Worm (Caenorhabditis elegans) whole organism, L2 larva: ENCODE results near the gene twk-5.
"Not testable (repeated sequence)": the region's sequence is repeated elsewhere in the genome, so short reads cannot be mapped to it uniquely, and the experiment has no call there.

Experiments used
- C34F6.9 ChIP-seq: fragments of 150-350 bp; optimal IDR thresholded peaks from 2 replicates; lab custom pipeline; 2014; ENCODE audit warnings: missing biosample characterization, missing genetic modification characterization
- F13H6.1 ChIP-seq: sonication (generic microtip); optimal IDR thresholded peaks from 2 replicates; lab custom pipeline; 2016; ENCODE audit warnings: missing genetic modification characterization, missing compliant biosample characterization
- Y55F3AM.14 ChIP-seq: fragments of 200-800 bp; sonication (Bioruptor generic); optimal IDR thresholded peaks from 2 replicates; lab custom pipeline; 2018; ENCODE audit warnings: mild to moderate bottlenecking, missing genetic modification characterization, missing compliant biosample characterization
- ZK546.5 ChIP-seq: sonication (generic microtip); optimal IDR thresholded peaks from 2 replicates; lab custom pipeline; 2017; ENCODE audit warnings: missing biosample characterization, missing genetic modification characterization
- alr-1 ChIP-seq: fragments of 150-350 bp; optimal IDR thresholded peaks from 2 replicates; lab custom pipeline; 2014; ENCODE audit warnings: missing biosample characterization, missing genetic modification characterization
- aly-2 ChIP-seq: fragments of 150-350 bp; optimal IDR thresholded peaks from 2 replicates; lab custom pipeline; 2014; ENCODE audit warnings: missing biosample characterization, missing genetic modification characterization
- ama-1 ChIP-seq: fragments of 150-350 bp; optimal IDR thresholded peaks from 2 replicates; lab custom pipeline; 2018; ENCODE audit warnings: inconsistent platforms
- blmp-1 ChIP-seq: sonication (generic microtip); optimal IDR thresholded peaks from 2 replicates; lab custom pipeline; 2017; ENCODE audit warnings: missing genetic modification characterization, mild to moderate bottlenecking, missing compliant biosample characterization, antibody characterized with exemption, moderate library complexity; ENCODE audit not compliant: insufficient read depth
- ceh-16 ChIP-seq: fragments of 150-350 bp; optimal IDR thresholded peaks from 2 replicates; lab custom pipeline; 2014; ENCODE audit warnings: missing biosample characterization, missing genetic modification characterization
- ceh-82 ChIP-seq: fragments of 150-350 bp; optimal IDR thresholded peaks from 2 replicates; lab custom pipeline; 2014; ENCODE audit warnings: missing biosample characterization, missing genetic modification characterization
- crh-2 ChIP-seq: sonication (generic microtip); optimal IDR thresholded peaks from 2 replicates; lab custom pipeline; 2017; ENCODE audit warnings: missing biosample characterization, missing genetic modification characterization
- dmd-4 ChIP-seq: sonication (generic microtip); optimal IDR thresholded peaks from 2 replicates; lab custom pipeline; 2017; ENCODE audit warnings: missing biosample characterization, missing genetic modification characterization
- egl-27 ChIP-seq: sonication (generic microtip); optimal IDR thresholded peaks from 3 replicates; lab custom pipeline; 2017; ENCODE audit warnings: missing biosample characterization, missing genetic modification reagents, missing genetic modification characterization
- elt-3 ChIP-seq: sonication (generic microtip); optimal IDR thresholded peaks from 2 replicates; lab custom pipeline; 2017; ENCODE audit warnings: missing biosample characterization, missing genetic modification characterization
- fos-1 ChIP-seq: fragments of 150-350 bp; optimal IDR thresholded peaks from 2 replicates; lab custom pipeline; 2014; ENCODE audit warnings: missing biosample characterization, missing genetic modification characterization
- gmeb-1 ChIP-seq: fragments of 150-350 bp; optimal IDR thresholded peaks from 2 replicates; lab custom pipeline; 2014; ENCODE audit warnings: missing biosample characterization, missing genetic modification characterization
- lin-11 ChIP-seq: fragments of 150-350 bp; sonication (generic microtip); optimal IDR thresholded peaks from 2 replicates; lab custom pipeline; 2014; ENCODE audit warnings: missing biosample characterization, missing genetic modification characterization, inconsistent platforms, mixed read lengths
- lin-13 ChIP-seq: fragments of 150-350 bp; optimal IDR thresholded peaks from 2 replicates; lab custom pipeline; 2014; ENCODE audit warnings: missing biosample characterization, missing genetic modification reagents, missing genetic modification characterization
- lsy-2 ChIP-seq, 2 experiments: fragments of 150-350 bp in 1 of 2; sonication (generic microtip) in 1 of 2; optimal IDR thresholded peaks; 2 replicates each; lab custom pipeline; 2014 to 2017; ENCODE audit warnings: missing biosample characterization in 2 of 2, missing genetic modification characterization in 2 of 2
- mab-5 ChIP-seq: fragments of 150-350 bp; optimal IDR thresholded peaks from 2 replicates; lab custom pipeline; 2014; ENCODE audit warnings: missing biosample characterization, missing genetic modification characterization
- mbf-1 ChIP-seq: sonication (generic microtip); optimal IDR thresholded peaks from 2 replicates; lab custom pipeline; 2017; ENCODE audit warnings: missing biosample characterization, missing genetic modification characterization
- mdl-1 ChIP-seq, 2 experiments: fragments of 150-350 bp in 1 of 2; sonication (generic microtip) in 1 of 2; optimal IDR thresholded peaks; 2 replicates each; lab custom pipeline; 2017; ENCODE audit warnings: missing biosample characterization in 2 of 2, missing genetic modification characterization in 2 of 2
- nhr-10 ChIP-seq: sonication (generic microtip); optimal IDR thresholded peaks from 2 replicates; lab custom pipeline; 2017; ENCODE audit warnings: missing biosample characterization, missing genetic modification characterization
- nhr-129 ChIP-seq: fragments of 150-350 bp; optimal IDR thresholded peaks from 2 replicates; lab custom pipeline; 2014; ENCODE audit warnings: missing biosample characterization, missing genetic modification characterization
- nhr-21 ChIP-seq: fragments of 150-350 bp; optimal IDR thresholded peaks from 2 replicates; lab custom pipeline; 2014; ENCODE audit warnings: missing biosample characterization, missing genetic modification characterization
- nhr-25 ChIP-seq: fragments of 150-350 bp; sonication (generic microtip); optimal IDR thresholded peaks from 3 replicates; lab custom pipeline; 2014; ENCODE audit warnings: missing biosample characterization, missing genetic modification characterization
- nhr-6 ChIP-seq: fragments of 150-350 bp; optimal IDR thresholded peaks from 2 replicates; lab custom pipeline; 2014; ENCODE audit warnings: missing biosample characterization, missing genetic modification characterization
- nhr-77 ChIP-seq: fragments of 150-350 bp; optimal IDR thresholded peaks from 2 replicates; lab custom pipeline; 2014; ENCODE audit warnings: missing biosample characterization, missing genetic modification characterization
- peb-1 ChIP-seq: fragments of 150-350 bp; optimal IDR thresholded peaks from 2 replicates; lab custom pipeline; 2014; ENCODE audit warnings: missing biosample characterization, missing genetic modification characterization
- sem-4 ChIP-seq: fragments of 150-350 bp; optimal IDR thresholded peaks from 2 replicates; lab custom pipeline; 2014; ENCODE audit warnings: missing biosample characterization, missing genetic modification reagents, missing genetic modification characterization
- sma-3 ChIP-seq: sonication (generic microtip); optimal IDR thresholded peaks from 2 replicates; lab custom pipeline; 2016; ENCODE audit warnings: missing genetic modification reagents, missing genetic modification characterization, missing compliant biosample characterization
- sma-9 ChIP-seq, 2 experiments: fragments of 150-350 bp in 1 of 2; sonication (generic microtip) in 1 of 2; optimal IDR thresholded peaks; 2 replicates each; lab custom pipeline; 2014 to 2016; ENCODE audit warnings: missing genetic modification characterization in 2 of 2, mild to moderate bottlenecking in 1 of 2, missing biosample characterization in 1 of 2, missing compliant biosample characterization in 1 of 2, missing genetic modification reagents in 1 of 2, moderate library complexity in 1 of 2
- snpc-4 ChIP-seq: fragments of 150-350 bp; optimal IDR thresholded peaks from 2 replicates; lab custom pipeline; 2014; ENCODE audit warnings: missing biosample characterization, missing genetic modification characterization
- unc-55 ChIP-seq: fragments of 150-350 bp; sonication (generic microtip); optimal IDR thresholded peaks from 3 replicates; lab custom pipeline; 2014; ENCODE audit warnings: missing biosample characterization, missing genetic modification reagents, missing genetic modification characterization
- unc-62 ChIP-seq: fragments of 150-350 bp; optimal IDR thresholded peaks from 2 replicates; lab custom pipeline; 2014; ENCODE audit warnings: missing biosample characterization, missing genetic modification reagents, missing genetic modification characterization
- zag-1 ChIP-seq: fragments of 150-350 bp; optimal IDR thresholded peaks from 2 replicates; lab custom pipeline; 2014; ENCODE audit warnings: missing biosample characterization, missing genetic modification characterization
- ztf-1 ChIP-seq: fragments of 200-800 bp; sonication (Bioruptor generic); conservative IDR thresholded peaks from 2 replicates; pipeline ENCODE4 v1.3.6; 2022; ENCODE audit warnings: missing genetic modification characterization, missing compliant biosample characterization
- ztf-11 ChIP-seq: sonication (generic microtip); optimal IDR thresholded peaks from 2 replicates; lab custom pipeline; 2017; ENCODE audit warnings: missing biosample characterization, missing genetic modification characterization
- ztf-4 ChIP-seq: fragments of 150-350 bp; optimal IDR thresholded peaks from 2 replicates; lab custom pipeline; 2014; ENCODE audit warnings: missing biosample characterization, missing genetic modification characterization

twk-5 gene

DNA sequence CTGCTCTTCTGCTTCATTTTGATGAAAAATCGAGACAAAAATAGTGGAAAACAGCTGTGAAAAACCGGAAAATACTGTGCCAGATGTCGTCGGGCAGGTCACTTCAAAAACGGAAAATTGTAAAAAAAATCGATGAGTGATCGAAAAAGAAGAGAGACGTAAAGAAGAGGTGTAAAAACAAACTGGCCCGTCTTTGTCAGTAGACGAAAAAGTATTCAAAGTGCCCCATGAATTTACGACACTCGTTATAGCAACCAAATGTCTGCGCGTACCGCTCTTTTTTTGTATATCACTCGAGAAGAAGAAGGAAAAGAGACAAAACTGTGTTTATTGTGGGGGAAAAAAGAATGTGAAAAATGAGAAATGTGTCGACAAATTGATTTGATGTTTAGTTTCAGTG, at the start of gene twk-5:
twk-5 (minus strand) TSS at position 101 of the 400 bp plus-strand sequence.
- TF ChIP-seq ztf-1: no peak
- TF ChIP-seq nhr-77 (tag; lab: Kevin White, UChicago): no peak
- no peak for TF ChIP-seq ama-1 (lab: Kevin White, UChicago)
- no peak for TF ChIP-seq aly-2 (tag; lab: Kevin White, UChicago)
- TF ChIP-seq ceh-16 (tag; lab: Kevin White, UChicago): no peak
- TF ChIP-seq blmp-1 (tag; lab: Kevin White, UChicago): peak; percentile 8

DNA sequence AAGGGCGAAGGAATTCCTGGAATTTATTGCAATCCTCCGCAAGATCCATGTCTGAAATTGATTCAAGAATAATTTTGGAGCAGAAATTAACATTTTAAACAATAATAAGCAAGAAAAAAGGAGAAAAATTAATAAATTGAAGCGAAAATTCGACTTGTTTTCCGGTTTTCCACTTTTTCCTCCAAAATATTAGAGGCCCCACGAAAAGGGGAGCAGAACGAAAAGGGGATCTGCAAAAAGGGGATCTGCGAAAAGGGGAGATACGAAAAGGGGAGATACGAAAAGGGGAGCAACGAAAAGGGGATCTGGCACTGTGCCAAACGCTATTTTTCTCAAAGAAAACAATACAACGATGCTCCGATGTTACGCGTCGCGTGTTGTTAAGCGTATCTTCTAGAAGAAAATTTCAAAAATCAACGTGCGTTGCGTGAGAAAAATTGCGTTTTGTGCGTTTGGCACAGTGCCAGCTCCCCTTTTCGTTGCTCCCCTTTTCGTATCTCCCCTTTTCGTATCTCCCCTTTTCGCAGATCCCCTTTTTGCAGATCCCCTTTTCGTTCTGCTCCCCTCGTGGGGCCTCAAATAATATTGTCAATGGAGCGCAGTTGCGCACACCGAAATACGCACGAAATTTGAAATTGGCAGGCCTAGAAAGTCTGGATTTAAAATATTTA, 49.5 kb upstream of the twk-5 start, which contains the start of gene Y62F5A.12:
Y62F5A.12 (minus strand) TSS at position 51 of the 671 bp plus-strand sequence.
- peak; percentile 62 for TF ChIP-seq C34F6.9
- peak; percentile 39 for TF ChIP-seq lin-11
- TF ChIP-seq ZK546.5 (tag; lab: Kevin White, UChicago): peak; percentile 38
- TF ChIP-seq nhr-21 (tag; lab: Kevin White, UChicago): peak; percentile 54
- TF ChIP-seq nhr-129 (tag; lab: Kevin White, UChicago): peak; percentile 69
- peak; percentile 5 for TF ChIP-seq mab-5 (tag; lab: Kevin White, UChicago)
- peak; percentile 88 for TF ChIP-seq sma-9 (GFP tag; optimal IDR thresholded peaks at IDR 0.05; lab: Kevin White, UChicago)
- TF ChIP-seq sma-9 (tag; optimal IDR thresholded peaks at IDR 0.05; lab: Kevin White, UChicago): not testable (repeated sequence)
- TF ChIP-seq mdl-1 (tag; optimal IDR thresholded peaks at IDR 0.05; lab: Kevin White, UChicago): peak in 1 of 2 experiments; percentile 58
- TF ChIP-seq F13H6.1: peak; percentile 89
- peak; percentile 59 to 81 for TF ChIP-seq lsy-2 (tag; optimal IDR thresholded peaks at IDR 0.05; lab: Kevin White, UChicago)
- TF ChIP-seq crh-2 (tag; lab: Kevin White, UChicago): peak; percentile 71
- peak; percentile 49 for TF ChIP-seq ztf-4
- peak; percentile 52 for TF ChIP-seq nhr-25 (tag; lab: Kevin White, UChicago)
- TF ChIP-seq fos-1 (tag; lab: Kevin White, UChicago): peak; percentile 12
- peak; percentile 88 for TF ChIP-seq lin-13
- TF ChIP-seq zag-1 (tag; lab: Kevin White, UChicago): peak; percentile 2
- TF ChIP-seq egl-27: peak; percentile 64
- peak; percentile 50 for TF ChIP-seq sem-4 (tag; lab: Kevin White, UChicago)
- TF ChIP-seq Y55F3AM.14 (GFP tag; lab: Kevin White, UChicago): peak; percentile 73
- TF ChIP-seq sma-3 (GFP tag; lab: Kevin White, UChicago): peak; percentile 94
- peak; percentile 5 for TF ChIP-seq nhr-6 (tag; lab: Kevin White, UChicago)
- peak; percentile 86 for TF ChIP-seq gmeb-1 (tag; lab: Kevin White, UChicago)
- peak; percentile 68 for TF ChIP-seq unc-55
- peak; percentile 65 for TF ChIP-seq ceh-82 (tag; lab: Kevin White, UChicago)
- TF ChIP-seq snpc-4 (tag; lab: Kevin White, UChicago): peak; percentile 10

DNA sequence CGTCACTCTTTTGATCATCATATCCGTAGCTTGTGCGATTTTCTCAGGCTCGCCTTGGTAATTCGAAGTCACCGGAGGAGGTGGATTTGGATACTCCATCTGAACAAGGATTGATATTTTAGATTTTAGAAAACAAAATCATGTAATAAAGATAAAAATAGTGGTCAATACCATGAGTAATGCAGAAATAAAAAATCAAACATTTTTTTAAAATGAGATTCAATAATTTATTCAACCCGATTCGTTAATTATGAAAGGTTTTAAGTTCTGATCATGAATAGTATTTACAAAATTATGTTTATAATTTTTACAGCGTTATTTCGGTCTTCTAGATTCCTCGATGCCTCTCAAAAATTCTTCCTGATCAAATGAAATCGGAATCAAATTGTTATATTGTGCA, 48.6 kb upstream of the twk-5 start, which contains the start of gene mdt-8:
mdt-8 (minus strand) TSS at position 101 of the 400 bp plus-strand sequence.
- TF ChIP-seq nhr-77 (tag; lab: Kevin White, UChicago) (no peak), alr-1 (tag; lab: Kevin White, UChicago) (no peak), dmd-4 (tag; lab: Kevin White, UChicago) (no peak), ztf-4 (no peak), C34F6.9 (no peak), peb-1 (no peak), ceh-82 (tag; lab: Kevin White, UChicago) (no peak), nhr-6 (tag; lab: Kevin White, UChicago) (no peak), mdl-1 (tag; optimal IDR thresholded peaks at IDR 0.05; lab: Kevin White, UChicago) (no peak), nhr-10 (no peak), ztf-11 (tag; lab: Kevin White, UChicago) (no peak), ceh-16 (tag; lab: Kevin White, UChicago) (no peak)

DNA sequence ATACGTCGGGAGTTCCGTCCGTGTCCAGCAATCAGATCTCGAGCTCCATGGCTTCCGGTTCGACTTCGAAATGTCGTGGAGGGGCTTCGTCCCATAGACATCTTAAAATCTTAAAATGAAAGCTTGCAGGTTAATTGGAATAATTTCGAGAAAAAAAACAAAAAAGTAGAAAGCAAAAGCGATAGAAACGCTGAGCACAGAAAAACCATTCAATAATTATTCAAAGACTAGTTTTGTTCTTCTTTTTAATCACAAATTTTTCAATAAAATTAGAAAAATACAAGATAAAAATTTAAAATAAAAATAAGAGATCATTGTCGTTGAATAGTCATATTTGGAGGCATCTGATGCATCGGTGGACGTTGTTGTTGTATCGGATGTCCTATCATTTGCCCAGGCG, 41.9 kb upstream of the twk-5 start, which contains the start of gene age-1:
age-1 (minus strand) TSS at position 101 of the 400 bp plus-strand sequence.
- no peak for TF ChIP-seq sma-9 (GFP tag; optimal IDR thresholded peaks at IDR 0.05; lab: Kevin White, UChicago)
- no peak for TF ChIP-seq sma-9 (tag; optimal IDR thresholded peaks at IDR 0.05; lab: Kevin White, UChicago)
- no peak for TF ChIP-seq crh-2 (tag; lab: Kevin White, UChicago)
- TF ChIP-seq blmp-1 (tag; lab: Kevin White, UChicago): no peak
- TF ChIP-seq alr-1 (tag; lab: Kevin White, UChicago): no peak
- TF ChIP-seq elt-3 (tag; lab: Kevin White, UChicago): no peak
- no peak for TF ChIP-seq sem-4 (tag; lab: Kevin White, UChicago)
- TF ChIP-seq mbf-1 (tag; lab: Kevin White, UChicago): no peak
- no peak for TF ChIP-seq Y55F3AM.14 (GFP tag; lab: Kevin White, UChicago)
- TF ChIP-seq ama-1 (lab: Kevin White, UChicago): no peak
- no peak for TF ChIP-seq egl-27
- TF ChIP-seq nhr-21 (tag; lab: Kevin White, UChicago): no peak
- TF ChIP-seq dmd-4 (tag; lab: Kevin White, UChicago): no peak
- no peak for TF ChIP-seq lin-11
- TF ChIP-seq lin-13: no peak
- TF ChIP-seq gmeb-1 (tag; lab: Kevin White, UChicago): no peak
- no peak for TF ChIP-seq snpc-4 (tag; lab: Kevin White, UChicago)
- no peak for TF ChIP-seq unc-62 (GFP tag; lab: Kevin White, UChicago)
- no peak for TF ChIP-seq sma-3 (GFP tag; lab: Kevin White, UChicago)
- TF ChIP-seq ztf-11 (tag; lab: Kevin White, UChicago): no peak
- TF ChIP-seq fos-1 (tag; lab: Kevin White, UChicago): no peak
- TF ChIP-seq, all 48 proteins: peak for 0
